Fruit fly (Drosophila melanogaster) whole organism, embryonic: ENCODE results near the gene Atf3.

Experiments
- ATbp ChIP-seq: fragments of 200-800 bp; sonication (Bioruptor generic); optimal IDR thresholded peaks from 2 replicates; lab custom pipeline; 2017; ENCODE audit warnings: missing biosample characterization, mild to moderate bottlenecking, missing genetic modification characterization, missing genetic modification reagents
- Blimp-1 ChIP-seq: fragments of 200-800 bp; sonication (Bioruptor generic); optimal IDR thresholded peaks from 3 replicates; lab custom pipeline; 2018; ENCODE audit warnings: missing biosample characterization, missing genetic modification characterization, mild to moderate bottlenecking, moderate library complexity, missing genetic modification reagents
- CG11093 ChIP-seq: fragments of 200-800 bp; sonication (Bioruptor generic); IDR thresholded peaks from 3 replicates; pipeline ENCODE4 v1.3.6; 2022; ENCODE audit warnings: missing biosample characterization, missing genetic modification characterization
- CG11504 ChIP-seq: fragments of 200-800 bp; sonication (Bioruptor generic); optimal IDR thresholded peaks from 3 replicates; lab custom pipeline; 2019; ENCODE audit warnings: missing biosample characterization, mild to moderate bottlenecking, missing genetic modification characterization, moderate library complexity
- CG12155 ChIP-seq: fragments of 200-800 bp; sonication (Bioruptor generic); optimal IDR thresholded peaks from 3 replicates; lab custom pipeline; 2016; ENCODE audit warnings: missing biosample characterization, missing genetic modification characterization
- CG14710 ChIP-seq: fragments of 200-800 bp; sonication (Bioruptor generic); optimal IDR thresholded peaks from 3 replicates; lab custom pipeline; 2019; ENCODE audit warnings: missing biosample characterization, mild to moderate bottlenecking, missing genetic modification characterization, moderate library complexity
- CG14860 ChIP-seq: fragments of 200-800 bp; sonication (Bioruptor generic); IDR thresholded peaks from 3 replicates; pipeline ENCODE4 v1.3.6; 2022; ENCODE audit warnings: missing biosample characterization, missing genetic modification characterization; ENCODE audit not compliant: partially characterized antibody
- CG17912 ChIP-seq: fragments of 200-800 bp; sonication (Bioruptor generic); optimal IDR thresholded peaks from 2 replicates; lab custom pipeline; 2018; ENCODE audit warnings: missing biosample characterization, mild to moderate bottlenecking, missing genetic modification characterization
- CG18262 ChIP-seq: fragments of 200-800 bp; optimal IDR thresholded peaks from 3 replicates; lab custom pipeline; 2019; ENCODE audit warnings: missing biosample characterization, mild to moderate bottlenecking, missing genetic modification characterization, moderate library complexity
- CG2712 ChIP-seq: fragments of 200-800 bp; optimal IDR thresholded peaks from 3 replicates; lab custom pipeline; 2019; ENCODE audit warnings: missing biosample characterization, mild to moderate bottlenecking, missing genetic modification characterization, moderate library complexity
- CG30403 ChIP-seq: fragments of 200-800 bp; sonication (Bioruptor generic); optimal IDR thresholded peaks from 3 replicates; lab custom pipeline; 2016; ENCODE audit warnings: missing biosample characterization, missing genetic modification characterization
- CG32532 ChIP-seq: fragments of 200-800 bp; sonication (Bioruptor generic); IDR thresholded peaks from 2 replicates; pipeline ENCODE4 v1.3.6; 2022; ENCODE audit warnings: missing biosample characterization, missing genetic modification characterization
- CG32772 ChIP-seq: fragments of 200-800 bp; sonication (Bioruptor generic); IDR thresholded peaks from 2 replicates; pipeline ENCODE4 v1.3.6; 2022; ENCODE audit warnings: missing biosample characterization, missing genetic modification characterization
- CG3407 ChIP-seq: fragments of 200-800 bp; sonication (Bioruptor generic); optimal IDR thresholded peaks from 2 replicates; lab custom pipeline; 2018; ENCODE audit warnings: missing biosample characterization, mild to moderate bottlenecking, missing genetic modification characterization
- CG4424 ChIP-seq: fragments of 200-800 bp; sonication (Bioruptor generic); optimal IDR thresholded peaks from 3 replicates; lab custom pipeline; 2016; ENCODE audit warnings: missing biosample characterization, missing genetic modification characterization
- CG8089 ChIP-seq: fragments of 200-800 bp; sonication (Bioruptor generic); optimal IDR thresholded peaks from 3 replicates; lab custom pipeline; 2016; ENCODE audit warnings: missing biosample characterization, missing genetic modification characterization
- CG8944 ChIP-seq: fragments of 200-800 bp; sonication (Bioruptor generic); optimal IDR thresholded peaks from 3 replicates; lab custom pipeline; 2016; ENCODE audit warnings: missing biosample characterization, missing genetic modification characterization
- CG9437 ChIP-seq: fragments of 200-800 bp; sonication (Bioruptor generic); optimal IDR thresholded peaks from 2 replicates; lab custom pipeline; 2018; ENCODE audit warnings: missing biosample characterization, mild to moderate bottlenecking, missing genetic modification characterization
- CG9876 ChIP-seq: fragments of 200-800 bp; sonication (Bioruptor generic); optimal IDR thresholded peaks from 2 replicates; lab custom pipeline; 2016; ENCODE audit warnings: missing biosample characterization, missing genetic modification characterization
- D19A ChIP-seq: fragments of 200-800 bp; optimal IDR thresholded peaks from 3 replicates; lab custom pipeline; 2019; ENCODE audit warnings: missing biosample characterization, mild to moderate bottlenecking, missing genetic modification characterization, moderate library complexity
- Drgx ChIP-seq: fragments of 200-800 bp; sonication (Bioruptor generic); IDR thresholded peaks from 2 replicates; pipeline ENCODE4 v1.3.6; 2022; ENCODE audit warnings: missing biosample characterization, missing genetic modification characterization
- E2f1 ChIP-seq: fragments of 200-800 bp; sonication (Bioruptor generic); IDR thresholded peaks from 2 replicates; pipeline ENCODE4 v1.3.6; 2022; ENCODE audit warnings: missing biosample characterization, missing genetic modification characterization
- Fer2 ChIP-seq: fragments of 200-800 bp; sonication (Bioruptor generic); optimal IDR thresholded peaks from 2 replicates; lab custom pipeline; 2018; ENCODE audit warnings: missing biosample characterization, mild to moderate bottlenecking, missing genetic modification characterization, moderate library complexity
- Hr39 ChIP-seq: fragments of >200 bp; optimal IDR thresholded peaks from 2 replicates; lab custom pipeline; 2017
- Hsf ChIP-seq: fragments of 200-800 bp; sonication (Bioruptor generic); optimal IDR thresholded peaks from 3 replicates; lab custom pipeline; 2016; ENCODE audit warnings: missing biosample characterization, missing genetic modification characterization
- MESR4 ChIP-seq: fragments of 200-800 bp; sonication (Bioruptor generic); optimal IDR thresholded peaks from 2 replicates; lab custom pipeline; 2018; ENCODE audit warnings: missing biosample characterization, mild to moderate bottlenecking, missing genetic modification characterization, moderate library complexity
- Max ChIP-seq: fragments of 200-800 bp; sonication (Bioruptor generic); optimal IDR thresholded peaks from 2 replicates; lab custom pipeline; 2016; ENCODE audit warnings: missing biosample characterization, mild to moderate bottlenecking, missing genetic modification characterization
- Med ChIP-seq: fragments of 200-800 bp; sonication (Bioruptor generic); peaks from one replicate; lab custom pipeline; 2016; ENCODE audit warnings: missing biosample characterization, missing genetic modification characterization, mild to moderate bottlenecking, inconsistent platforms, moderate library complexity
- Ptx1 ChIP-seq: fragments of 200-800 bp; sonication (Bioruptor generic); IDR thresholded peaks from 2 replicates; pipeline ENCODE4 v1.3.6; 2022; ENCODE audit warnings: missing biosample characterization, missing genetic modification characterization
- Tbp ChIP-seq: fragments of >200 bp; optimal IDR thresholded peaks from 2 replicates; lab custom pipeline; 2018; ENCODE audit warnings: missing biosample characterization, missing genetic modification characterization
- Vsx1 ChIP-seq: fragments of 200-800 bp; sonication (Bioruptor generic); optimal IDR thresholded peaks from 2 replicates; lab custom pipeline; 2017; ENCODE audit warnings: missing biosample characterization, mild to moderate bottlenecking, missing genetic modification characterization, missing genetic modification reagents
- Xrp1 ChIP-seq: fragments of 200-800 bp; sonication (Bioruptor generic); IDR thresholded peaks from 2 replicates; pipeline ENCODE4 v1.3.6; 2022; ENCODE audit warnings: missing biosample characterization, missing genetic modification characterization
- cg ChIP-seq: fragments of 200-800 bp; sonication (Bioruptor generic); optimal IDR thresholded peaks from 3 replicates; lab custom pipeline; 2019; ENCODE audit warnings: missing biosample characterization, mild to moderate bottlenecking, missing genetic modification characterization, moderate library complexity
- crc ChIP-seq: fragments of 200-800 bp; sonication (Bioruptor generic); optimal IDR thresholded peaks from 2 replicates; lab custom pipeline; 2016; ENCODE audit warnings: missing biosample characterization, missing genetic modification characterization
- crol ChIP-seq: fragments of 200-800 bp; sonication (Bioruptor generic); IDR thresholded peaks from 2 replicates; pipeline ENCODE4 v1.3.6; 2022; ENCODE audit warnings: missing biosample characterization, missing genetic modification characterization
- dmrt11E ChIP-seq: fragments of 200-800 bp; sonication (Bioruptor generic); optimal IDR thresholded peaks from 3 replicates; lab custom pipeline; 2018; ENCODE audit warnings: missing biosample characterization, mild to moderate bottlenecking, missing genetic modification characterization, moderate library complexity
- eve ChIP-seq, 2 experiments: fragments of >200 bp; optimal IDR thresholded peaks; 2 replicates each; lab custom pipeline; 2017; ENCODE audit warnings: missing biosample characterization in 2 of 2, missing genetic modification characterization in 2 of 2
- gem ChIP-seq: fragments of 200-800 bp; sonication (Bioruptor generic); optimal IDR thresholded peaks from 2 replicates; lab custom pipeline; 2019; ENCODE audit warnings: missing biosample characterization, mild to moderate bottlenecking, missing genetic modification characterization, moderate library complexity
- ham ChIP-seq: fragments of 200-800 bp; sonication (Bioruptor generic); IDR thresholded peaks from 2 replicates; pipeline ENCODE4 v1.3.6; 2022; ENCODE audit warnings: missing biosample characterization, missing genetic modification characterization
- inv ChIP-seq: fragments of 200-800 bp; sonication (Bioruptor generic); IDR thresholded peaks from 2 replicates; pipeline ENCODE4 v1.3.6; 2022; ENCODE audit warnings: missing biosample characterization, missing genetic modification characterization; ENCODE audit not compliant: partially characterized antibody
- jigr1 ChIP-seq: fragments of 200-800 bp; sonication (Bioruptor generic); IDR thresholded peaks from 3 replicates; pipeline ENCODE4 v1.3.6; 2022; ENCODE audit warnings: missing biosample characterization, missing genetic modification characterization
- kni ChIP-seq: fragments of 200-800 bp; sonication (Bioruptor generic); optimal IDR thresholded peaks from 3 replicates; lab custom pipeline; 2017; ENCODE audit warnings: mild to moderate bottlenecking, missing biosample characterization, missing genetic modification reagents, missing genetic modification characterization
- lab ChIP-seq: fragments of 200-800 bp; sonication (Bioruptor generic); optimal IDR thresholded peaks from 3 replicates; lab custom pipeline; 2017; ENCODE audit warnings: missing biosample characterization, missing genetic modification characterization, mild to moderate bottlenecking, moderate library complexity, missing genetic modification reagents
- nau ChIP-seq: fragments of 200-800 bp; sonication (Bioruptor generic); optimal IDR thresholded peaks from 3 replicates; lab custom pipeline; 2017; ENCODE audit warnings: missing biosample characterization, mild to moderate bottlenecking, missing genetic modification characterization, missing genetic modification reagents
- otp ChIP-seq: fragments of 200-800 bp; sonication (Bioruptor generic); IDR thresholded peaks from 3 replicates; pipeline ENCODE4, ENCODE4 v1.3.6; 2022; ENCODE audit warnings: missing biosample characterization, missing genetic modification characterization
- peb ChIP-seq: fragments of 200-800 bp; sonication (Bioruptor generic); IDR thresholded peaks from 2 replicates; pipeline ENCODE4 v1.3.6; 2022; ENCODE audit warnings: missing biosample characterization, missing genetic modification characterization
- rib ChIP-seq: fragments of 200-800 bp; sonication (Bioruptor generic); IDR thresholded peaks from 2 replicates; pipeline ENCODE4 v1.3.6; 2022; ENCODE audit warnings: missing biosample characterization, missing genetic modification characterization
- row ChIP-seq: fragments of 200-800 bp; sonication (Bioruptor generic); IDR thresholded peaks from 3 replicates; pipeline ENCODE4 v1.3.6; 2022; ENCODE audit warnings: missing biosample characterization, missing genetic modification characterization
- sens ChIP-seq: fragments of 200-800 bp; sonication (Bioruptor generic); peaks from one replicate; lab custom pipeline; 2016; ENCODE audit warnings: missing biosample characterization, missing genetic modification characterization
- sens-2 ChIP-seq: fragments of 200-800 bp; sonication (Bioruptor generic); IDR thresholded peaks from 2 replicates; pipeline ENCODE4 v1.3.6; 2022; ENCODE audit warnings: missing biosample characterization, missing genetic modification characterization
- seq ChIP-seq: fragments of 200-800 bp; sonication (Bioruptor generic); IDR thresholded peaks from 2 replicates; pipeline ENCODE4 v1.3.6; 2022; ENCODE audit warnings: missing biosample characterization, missing genetic modification characterization
- zfh2 ChIP-seq: fragments of 200-800 bp; sonication (Bioruptor generic); optimal IDR thresholded peaks from 2 replicates; lab custom pipeline; 2016; ENCODE audit warnings: missing biosample characterization, missing genetic modification characterization

The Atf3 gene

DNA sequence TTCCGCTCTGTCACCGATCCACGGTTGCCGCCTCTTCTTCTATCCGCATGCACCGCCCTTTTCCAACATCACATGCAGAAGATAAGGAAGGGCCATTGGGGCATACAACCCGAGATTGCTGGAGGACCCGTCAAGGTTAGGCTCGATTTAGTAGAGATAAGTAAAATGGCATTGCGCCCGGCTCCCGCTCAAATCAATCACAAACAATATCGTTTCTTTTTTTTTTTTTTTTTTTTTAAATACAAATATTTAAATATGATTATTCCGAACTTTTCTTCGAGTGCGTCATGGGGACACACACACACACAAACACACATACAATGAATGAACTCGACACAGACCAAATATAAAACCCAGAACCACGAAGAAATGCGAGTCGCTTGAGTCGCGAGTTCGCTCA is 46.0 kb downstream of the Atf3 start:
- TF ChIP-seq CG30403 (GFP tag; lab: Kevin White, UChicago) (no peak), MESR4 (no peak), CG32772 (GFP tag; lab: Robert Waterston, UW) (0 out of 2 replicates have a peak, but pooled peaks have one; percentile 23), CG14860 (GFP tag; lab: Robert Waterston, UW) (no peak), CG11504 (tag; lab: Kevin White, UChicago) (no peak), sens-2 (no peak), Xrp1 (GFP tag; lab: Robert Waterston, UW) (peak; percentile 58), row (GFP tag; lab: Robert Waterston, UW) (peak; percentile 51; the same call in 2 of the 3 replicates), CG2712 (tag; lab: Kevin White, UChicago) (peak; percentile 40), cg (GFP tag; lab: Kevin White, UChicago) (peak; percentile 21), Tbp (GFP tag; lab: Kevin White, UChicago) (no peak), E2f1 (no peak), CG32532 (GFP tag; lab: Robert Waterston, UW) (no peak), CG8944 (GFP tag; lab: Kevin White, UChicago) (no peak), CG9437 (no peak), Drgx (GFP tag; lab: Robert Waterston, UW) (peak; percentile 18; the same call in 1 of the 2 replicates), Fer2 (tag; lab: Kevin White, UChicago) (no peak), ham (GFP tag; lab: Robert Waterston, UW) (no peak), CG14710 (tag; lab: Kevin White, UChicago) (peak; percentile 6), crc (GFP tag; lab: Kevin White, UChicago) (no peak), CG17912 (GFP tag; lab: Kevin White, UChicago) (no peak), gem (tag; lab: Kevin White, UChicago) (no peak), eve (GFP tag; optimal IDR thresholded peaks at IDR 0.05; lab: Kevin White, UChicago) (no peak), zfh2 (GFP tag; lab: Kevin White, UChicago) (no peak), sens (GFP tag; lab: Kevin White, UChicago) (peak; percentile 60), Max (GFP tag; lab: Kevin White, UChicago) (no peak), lab (no peak), rib (no peak), CG9876 (GFP tag; lab: Kevin White, UChicago) (no peak), kni (GFP tag; lab: Kevin White, UChicago) (no peak), ATbp (GFP tag; lab: Kevin White, UChicago) (peak; percentile 3), Med (peak; percentile 42), CG12155 (GFP tag; lab: Kevin White, UChicago) (no peak), Hsf (GFP tag; lab: Kevin White, UChicago) (no peak), CG3407 (GFP tag; lab: Kevin White, UChicago) (peak; percentile 10), dmrt11E (tag; lab: Kevin White, UChicago) (peak; percentile 15), inv (GFP tag; lab: Robert Waterston, UW) (no peak), Vsx1 (GFP tag; lab: Kevin White, UChicago) (no peak), Blimp-1 (GFP tag; lab: Kevin White, UChicago) (peak; percentile 27), CG4424 (GFP tag; lab: Kevin White, UChicago) (no peak), crol (GFP tag; lab: Robert Waterston, UW) (no peak; the same call in 1 of the 2 replicates), CG11093 (GFP tag; lab: Robert Waterston, UW) (no peak), Ptx1 (GFP tag; lab: Robert Waterston, UW) (0 out of 2 replicates have a peak, but pooled peaks have one; percentile 22), CG18262 (peak; percentile 29), peb (GFP tag; lab: Robert Waterston, UW) (no peak), D19A (peak; percentile 2), nau (no peak), otp (GFP tag; lab: Robert Waterston, UW) (peak; percentile 13; the same call in 1 of the 3 replicates), seq (no peak), CG8089 (GFP tag; lab: Kevin White, UChicago) (no peak), Hr39 (lab: Kevin White, UChicago) (no peak), jigr1 (GFP tag; lab: Robert Waterston, UW) (no peak)
